Worm (Caenorhabditis elegans) whole organism, dauer: ENCODE measurements around the gene npp-5.
"Not testable (repeated sequence)": the region's sequence is repeated elsewhere in the genome, so short reads cannot be mapped to it uniquely, and the experiment has no call there.

Experiments
- unc-62 ChIP-seq: sonication (generic microtip); optimal IDR thresholded peaks from 2 replicates; lab custom pipeline; 2017; ENCODE audit warnings: missing biosample characterization, missing genetic modification reagents, missing genetic modification characterization

npp-5 gene

DNA sequence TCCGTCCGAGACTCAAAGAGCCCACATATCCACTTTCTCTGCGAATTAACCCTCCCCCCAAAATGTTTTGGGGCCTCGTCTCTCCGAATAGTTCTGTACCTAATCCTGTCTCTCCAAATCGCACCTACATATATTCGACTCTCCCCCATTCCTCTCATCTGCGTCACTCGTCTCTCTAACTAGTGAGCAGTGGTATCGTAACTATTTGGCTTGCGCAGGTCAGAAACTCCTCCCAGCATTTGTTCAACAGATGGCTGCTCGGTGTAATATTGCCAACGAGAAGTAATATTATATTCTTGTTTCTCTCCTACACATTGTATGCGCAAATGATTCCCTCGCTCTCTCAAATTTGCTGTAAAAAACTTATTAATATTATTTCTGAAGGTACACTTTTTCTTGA lies 44.0 kb downstream of the npp-5 start, which contains the start of gene F54D5.24:
TSS of gene F54D5.24 (plus strand) at position 316 of the 400 bp plus-strand sequence.
- no peak for TF ChIP-seq unc-62 (GFP tag; lab: Kevin White, UChicago)

ce11 chrII:11551981-11552380 lies 47.6 kb downstream of the npp-5 start, which contains the start of gene dhgd-1:
TSS of gene dhgd-1 (minus strand) at chrII:11552081.
- TF ChIP-seq unc-62 (GFP tag; lab: Kevin White, UChicago), result not testable (repeated sequence)

DNA sequence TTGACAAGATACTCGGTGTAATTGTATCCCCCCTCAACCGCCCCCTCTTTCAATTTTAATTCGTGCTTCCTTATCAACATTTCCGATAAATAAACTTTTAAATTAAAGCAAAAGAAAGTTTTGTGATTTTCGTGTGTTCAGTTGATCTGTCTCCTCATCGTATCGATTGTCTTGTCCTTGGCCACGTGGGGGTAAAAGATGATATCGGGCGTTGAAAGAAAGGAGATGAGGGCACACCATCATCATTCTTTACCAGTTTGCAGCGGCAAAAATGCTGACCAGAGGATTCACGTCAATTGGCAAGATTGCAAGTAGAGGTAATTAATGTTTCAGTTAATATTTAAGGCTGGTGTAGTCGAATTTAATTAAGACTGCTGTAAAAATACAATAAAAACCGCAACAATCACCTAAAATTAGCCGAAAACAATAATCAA lies 52.3 kb downstream of the npp-5 start, which contains the start of gene F54D5.7:
TSS of gene F54D5.7 (plus strand) at position 264 of the 434 bp plus-strand sequence.
- TF ChIP-seq unc-62 (GFP tag; lab: Kevin White, UChicago), result no peak
